Worm (Caenorhabditis elegans) whole organism, L4 larva: ENCODE data around the gene ncx-9.
A peak's percentile ranks its signal among the peaks of the same experiment; 100 is the strongest.

Source experiments
- F26F4.8 ChIP-seq: fragments of 200-800 bp; sonication (Bioruptor generic); conservative IDR thresholded peaks from 2 replicates; pipeline ENCODE4 v1.3.6; 2022; ENCODE audit warnings: missing genetic modification characterization, missing compliant biosample characterization
- R02D3.7 ChIP-seq: fragments of 150-350 bp; sonication (generic microtip); optimal IDR thresholded peaks from 3 replicates; lab custom pipeline; 2014; ENCODE audit warnings: missing biosample characterization, missing genetic modification characterization
- T20F7.1 ChIP-seq: fragments of 200-800 bp; sonication (Bioruptor generic); optimal IDR thresholded peaks from 2 replicates; lab custom pipeline; 2018; ENCODE audit warnings: mild to moderate bottlenecking, missing genetic modification characterization, missing compliant biosample characterization
- T26A8.4 ChIP-seq: fragments of 200-800 bp; sonication (Bioruptor generic); IDR thresholded peaks from 2 replicates; pipeline ENCODE4 v1.3.6; 2022; ENCODE audit warnings: missing genetic modification characterization, missing compliant biosample characterization
- Y48G9A.11 ChIP-seq: fragments of 200-800 bp; sonication (Bioruptor generic); IDR thresholded peaks from 2 replicates; pipeline ENCODE4 v1.3.6; 2022; ENCODE audit warnings: missing genetic modification reagents, missing genetic modification characterization, missing compliant biosample characterization
- aha-1 ChIP-seq: fragments of 150-350 bp; peaks from one replicate; lab custom pipeline; 2014; ENCODE audit warnings: missing biosample characterization, missing genetic modification characterization
- aly-2 ChIP-seq: sonication (generic microtip); optimal IDR thresholded peaks from 2 replicates; lab custom pipeline; 2018; ENCODE audit warnings: missing biosample characterization, missing genetic modification characterization
- ama-1 ChIP-seq: fragments of 150-350 bp; optimal IDR thresholded peaks from 2 replicates; lab custom pipeline; 2014; ENCODE audit warnings: inconsistent platforms, mixed read lengths
- ceh-20 ChIP-seq: fragments of 200-800 bp; sonication (Bioruptor generic); IDR thresholded peaks from 2 replicates; pipeline ENCODE4 v1.3.6; 2022; ENCODE audit warnings: missing genetic modification reagents, missing genetic modification characterization, missing compliant biosample characterization
- ceh-32 ChIP-seq: sonication (generic microtip); optimal IDR thresholded peaks from 2 replicates; lab custom pipeline; 2016; ENCODE audit warnings: mild to moderate bottlenecking, missing genetic modification characterization, missing compliant biosample characterization; ENCODE audit not compliant: poor library complexity
- ctbp-1 ChIP-seq: fragments of 200-800 bp; sonication (Bioruptor generic); IDR thresholded peaks from 2 replicates; pipeline ENCODE4 v1.3.6; 2022; ENCODE audit warnings: missing genetic modification reagents, missing genetic modification characterization, missing compliant biosample characterization
- daf-16 ChIP-seq, 3 experiments: sonication (generic microtip); optimal IDR thresholded peaks; 2 replicates each; lab custom pipeline; 2016 to 2017; ENCODE audit warnings: missing genetic modification characterization in 3 of 3, missing genetic modification reagents in 3 of 3, mild to moderate bottlenecking in 2 of 3, missing compliant biosample characterization in 2 of 3, missing biosample characterization in 1 of 3, moderate library complexity in 1 of 3
- dmd-8 ChIP-seq: fragments of 200-800 bp; sonication (Bioruptor generic); IDR thresholded peaks from 2 replicates; pipeline ENCODE4 v1.3.6; 2022; ENCODE audit warnings: missing genetic modification characterization, missing compliant biosample characterization
- duxl-1 ChIP-seq: sonication (generic microtip); optimal IDR thresholded peaks from 2 replicates; lab custom pipeline; 2016; ENCODE audit warnings: mild to moderate bottlenecking, missing genetic modification characterization, moderate library complexity, missing compliant biosample characterization; ENCODE audit not compliant: poor library complexity
- dve-1 ChIP-seq: sonication (generic microtip); optimal IDR thresholded peaks from 2 replicates; lab custom pipeline; 2017; ENCODE audit warnings: antibody characterized with exemption, mild to moderate bottlenecking, missing genetic modification characterization, missing compliant biosample characterization; ENCODE audit not compliant: insufficient read depth
- egl-43 ChIP-seq: fragments of 200-800 bp; sonication (Bioruptor generic); IDR thresholded peaks from 2 replicates; pipeline ENCODE4 v1.3.6; 2022; ENCODE audit warnings: missing genetic modification reagents, missing genetic modification characterization, missing compliant biosample characterization
- jun-1 ChIP-seq: fragments of 150-350 bp; optimal IDR thresholded peaks from 2 replicates; lab custom pipeline; 2014; ENCODE audit warnings: missing biosample characterization, missing genetic modification reagents, missing genetic modification characterization
- lim-7 ChIP-seq: fragments of 200-800 bp; sonication (Bioruptor generic); IDR thresholded peaks from 2 replicates; pipeline ENCODE4 v1.3.6; 2022; ENCODE audit warnings: missing genetic modification characterization, missing compliant biosample characterization
- mdl-1 ChIP-seq, 2 experiments: fragments of 150-350 bp in 1 of 2; sonication (generic microtip) in 1 of 2; optimal IDR thresholded peaks; 2 replicates each; lab custom pipeline; 2014 to 2017; ENCODE audit warnings: missing biosample characterization in 2 of 2, missing genetic modification characterization in 2 of 2
- mes-2 ChIP-seq: sonication (generic microtip); optimal IDR thresholded peaks from 2 replicates; lab custom pipeline; 2016; ENCODE audit warnings: missing genotype, mild to moderate bottlenecking, missing genetic modification characterization, missing compliant biosample characterization; ENCODE audit not compliant: poor library complexity, severe bottlenecking
- mxl-2 ChIP-seq: fragments of 200-800 bp; sonication (Bioruptor generic); conservative IDR thresholded peaks from 2 replicates; pipeline ENCODE4 v1.3.6; 2022; ENCODE audit warnings: missing genetic modification reagents, missing genetic modification characterization, missing compliant biosample characterization
- nhr-11 ChIP-seq: fragments of 150-350 bp; optimal IDR thresholded peaks from 2 replicates; lab custom pipeline; 2014; ENCODE audit warnings: missing biosample characterization, missing genetic modification characterization
- nhr-28 ChIP-seq: fragments of 150-350 bp; optimal IDR thresholded peaks from 2 replicates; lab custom pipeline; 2014; ENCODE audit warnings: missing biosample characterization, missing genetic modification characterization
- nhr-48 ChIP-seq: sonication (generic microtip); optimal IDR thresholded peaks from 2 replicates; lab custom pipeline; 2016; ENCODE audit warnings: mild to moderate bottlenecking, missing genetic modification characterization, missing compliant biosample characterization
- nhr-6 ChIP-seq: fragments of 150-350 bp; optimal IDR thresholded peaks from 2 replicates; lab custom pipeline; 2014; ENCODE audit warnings: missing biosample characterization, missing genetic modification characterization
- php-3 ChIP-seq: fragments of 200-800 bp; sonication (Bioruptor generic); IDR thresholded peaks from 2 replicates; pipeline ENCODE4 v1.3.6; 2022; ENCODE audit warnings: missing genetic modification reagents, missing genetic modification characterization, missing compliant biosample characterization
- saeg-2 ChIP-seq: fragments of 200-800 bp; sonication (Bioruptor generic); IDR thresholded peaks from 2 replicates; pipeline ENCODE4 v1.3.6; 2022; ENCODE audit warnings: missing genetic modification reagents, missing genetic modification characterization, missing compliant biosample characterization
- set-16 ChIP-seq: fragments of 200-800 bp; sonication (Bioruptor generic); IDR thresholded peaks from 2 replicates; pipeline ENCODE4 v1.3.6; 2022; ENCODE audit warnings: missing genetic modification reagents, missing genetic modification characterization, missing compliant biosample characterization
- snpc-1.2 ChIP-seq: fragments of 200-800 bp; sonication (Bioruptor generic); IDR thresholded peaks from 2 replicates; pipeline ENCODE4 v1.3.6; 2022; ENCODE audit warnings: missing genetic modification reagents, missing genetic modification characterization, missing compliant biosample characterization
- snpc-4 ChIP-seq: fragments of 150-350 bp; optimal IDR thresholded peaks from 2 replicates; lab custom pipeline; 2014; ENCODE audit warnings: missing biosample characterization, missing genetic modification characterization
- spr-1 ChIP-seq: sonication (generic microtip); optimal IDR thresholded peaks from 2 replicates; lab custom pipeline; 2016; ENCODE audit warnings: mild to moderate bottlenecking, missing genetic modification characterization, missing compliant biosample characterization
- spr-3 ChIP-seq: fragments of 200-800 bp; sonication (Bioruptor generic); optimal IDR thresholded peaks from 2 replicates; lab custom pipeline; 2018; ENCODE audit warnings: mild to moderate bottlenecking, missing genetic modification characterization, missing compliant biosample characterization
- unc-39 ChIP-seq: sonication (generic microtip); optimal IDR thresholded peaks from 2 replicates; lab custom pipeline; 2017; ENCODE audit warnings: missing biosample characterization, missing genetic modification characterization
- unc-62 ChIP-seq, 3 experiments: fragments of 150-350 bp in 1 of 3; sonication (generic microtip); optimal IDR thresholded peaks in 2 of 3; peaks in 1 of 3; 1 replicate in 1 of 3; 2 replicates in 2 of 3; lab custom pipeline; 2014 to 2017; ENCODE audit warnings: missing biosample characterization in 3 of 3, missing genetic modification characterization in 3 of 3, missing genetic modification reagents in 3 of 3, missing genotype in 1 of 3
- zip-2 ChIP-seq: fragments of 150-350 bp; optimal IDR thresholded peaks from 2 replicates; lab custom pipeline; 2014; ENCODE audit warnings: missing biosample characterization, missing genetic modification characterization
- ztf-7 ChIP-seq: fragments of 150-350 bp; optimal IDR thresholded peaks from 2 replicates; lab custom pipeline; 2014; ENCODE audit warnings: missing biosample characterization, missing genetic modification characterization

The ncx-9 gene

ce11 chrV:4975140-4975539, 19.9 kb downstream of the ncx-9 start, which contains the start of gene F26G5.1:
F26G5.1 (plus strand) TSS chrV:4975478.
- TF ChIP-seq spr-1 (no peak), ceh-20 (GFP tag; lab: Robert Waterston, UW) (no peak), snpc-4 (tag; lab: Kevin White, UChicago) (no peak), aha-1 (tag; lab: Kevin White, UChicago) (peak; percentile 53), ztf-7 (tag; lab: Kevin White, UChicago) (no peak), ctbp-1 (GFP tag; lab: Robert Waterston, UW) (no peak), R02D3.7 (tag; lab: Kevin White, UChicago) (no peak)
- TF ChIP-seq, all 104 proteins: peak for 1

ce11 chrV:4974677-4975076, 20.4 kb downstream of the ncx-9 start, which contains the start of gene srsx-10:
srsx-10 (minus strand) TSS chrV:4974777.
- TF ChIP-seq egl-43 (GFP tag; lab: Robert Waterston, UW) = no peak
- no peak for TF ChIP-seq duxl-1 (tag; lab: Kevin White, UChicago)
- no peak for TF ChIP-seq snpc-4 (tag; lab: Kevin White, UChicago)
- no peak for TF ChIP-seq T20F7.1 (GFP tag; lab: Kevin White, UChicago)
- TF ChIP-seq lim-7 (GFP tag; lab: Robert Waterston, UW) = no peak
- no peak for TF ChIP-seq saeg-2 (GFP tag; lab: Robert Waterston, UW)
- TF ChIP-seq set-16 (GFP tag; lab: Robert Waterston, UW) = no peak
- TF ChIP-seq nhr-6 = no peak
- TF ChIP-seq unc-39 (tag; lab: Kevin White, UChicago) = no peak
- no peak for TF ChIP-seq php-3 (GFP tag; lab: Robert Waterston, UW)
- no peak for TF ChIP-seq mes-2 (tag; lab: Kevin White, UChicago)
- TF ChIP-seq snpc-1.2 = no peak
- no peak for TF ChIP-seq ama-1
- TF ChIP-seq ceh-20 (GFP tag; lab: Robert Waterston, UW) = no peak
- TF ChIP-seq spr-3 (GFP tag; lab: Kevin White, UChicago) = no peak

DNA sequence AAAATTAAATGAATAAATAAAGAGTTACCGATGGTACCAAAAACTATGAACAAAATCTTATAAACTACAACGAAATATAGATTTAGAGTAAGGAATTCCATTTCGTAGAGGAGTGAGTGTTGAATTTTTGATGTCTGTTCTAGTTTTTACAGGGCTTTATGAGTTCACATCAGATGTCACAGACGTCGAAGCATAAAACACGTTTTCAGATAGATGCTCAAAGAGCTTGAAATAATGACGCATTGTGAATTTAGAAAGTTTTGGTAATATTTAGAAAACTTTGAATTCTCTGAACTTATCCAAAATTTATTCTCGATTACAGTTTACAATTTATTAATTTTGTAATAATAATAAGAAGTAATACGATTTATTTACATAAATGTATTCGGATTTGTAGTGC, 22.1 kb downstream of the ncx-9 start, which contains the start of gene srsx-9:
Gene srsx-9 (minus strand): TSS at position 101 of the 400 bp plus-strand sequence.
- TF ChIP-seq aha-1 (tag; lab: Kevin White, UChicago) = no peak
- TF ChIP-seq ceh-32 = no peak
- no peak for TF ChIP-seq mxl-2 (GFP tag; lab: Robert Waterston, UW)
- TF ChIP-seq jun-1 (tag; lab: Kevin White, UChicago) = no peak
- no peak for TF ChIP-seq nhr-48 (tag; lab: Kevin White, UChicago)
- TF ChIP-seq T26A8.4 (GFP tag; lab: Robert Waterston, UW) = no peak
- no peak for TF ChIP-seq dmd-8 (GFP tag; lab: Robert Waterston, UW)
- no peak for TF ChIP-seq mdl-1 (tag; optimal IDR thresholded peaks at IDR 0.05; lab: Kevin White, UChicago)
- TF ChIP-seq ceh-20 (GFP tag; lab: Robert Waterston, UW) = no peak
- TF ChIP-seq Y48G9A.11 = no peak
- no peak for TF ChIP-seq aly-2 (tag; lab: Kevin White, UChicago)

DNA sequence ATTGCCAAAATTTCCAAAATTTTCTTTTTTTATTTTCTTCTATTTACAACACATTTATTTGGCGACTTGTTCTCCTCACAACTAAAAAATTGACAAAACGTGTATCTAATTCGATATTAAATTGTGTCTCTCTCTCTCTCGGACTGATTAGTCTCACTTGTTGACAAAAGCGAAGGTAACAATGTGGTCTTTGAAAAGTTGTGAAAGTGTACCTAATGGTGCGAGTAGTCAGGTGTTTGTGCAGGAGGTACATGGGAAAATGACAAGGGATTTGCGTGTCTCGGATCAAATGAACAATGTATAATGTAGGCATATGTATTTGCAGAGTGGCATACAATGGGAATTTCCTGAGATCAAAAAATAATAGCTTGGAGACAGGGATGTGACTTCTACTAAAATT, 25.6 kb downstream of the ncx-9 start:
- peak in 1 of 2 experiments; percentile 33 for TF ChIP-seq unc-62 (GFP tag; optimal IDR thresholded peaks at IDR 0.05 in 1 of 2; lab: Kevin White, UChicago)
- no peak for TF ChIP-seq unc-62 (tag; optimal IDR thresholded peaks at IDR 0.05; lab: Kevin White, UChicago)
- peak; percentile 13 for TF ChIP-seq dve-1 (tag; lab: Kevin White, UChicago)
- peak; percentile 48 for TF ChIP-seq nhr-28
- no peak for TF ChIP-seq zip-2 (tag; lab: Kevin White, UChicago)
- no peak for TF ChIP-seq lim-7 (GFP tag; lab: Robert Waterston, UW)
- peak; percentile 11 for TF ChIP-seq nhr-11 (tag; lab: Kevin White, UChicago)
- TF ChIP-seq F26F4.8 = no peak
- TF ChIP-seq T26A8.4 (GFP tag; lab: Robert Waterston, UW) = no peak
- TF ChIP-seq daf-16 (GFP tag; optimal IDR thresholded peaks at IDR 0.05; lab: Kevin White, UChicago) = no peak
- peak; percentile 61 for TF ChIP-seq daf-16 (tag; optimal IDR thresholded peaks at IDR 0.05; lab: Kevin White, UChicago)
